Fruit fly (Drosophila melanogaster) whole organism: Measurements from ENCODE around the gene Pits.

ENCODE experiments used
- CG8478 ChIP-seq: fragments of >200 bp; optimal IDR thresholded peaks from 2 replicates; lab custom pipeline; 2018; ENCODE audit warnings: inconsistent platforms
- Dll ChIP-seq: fragments of >200 bp; optimal IDR thresholded peaks from 2 replicates; lab custom pipeline; 2017
- EcR ChIP-seq, 2 experiments: fragments of >200 bp; optimal IDR thresholded peaks; 2 replicates each; lab custom pipeline; 2017; ENCODE audit warnings: missing biosample characterization in 2 of 2, missing genetic modification characterization in 2 of 2, missing genetic modification reagents in 2 of 2
- pan ChIP-seq: fragments of >200 bp; optimal IDR thresholded peaks from 2 replicates; lab custom pipeline; 2017
- psq ChIP-seq: fragments of >200 bp; optimal IDR thresholded peaks from 2 replicates; lab custom pipeline; 2017
- usp ChIP-seq: fragments of >200 bp; optimal IDR thresholded peaks from 2 replicates; lab custom pipeline; 2017; ENCODE audit warnings: missing biosample characterization, missing genetic modification characterization, mixed read lengths

Gene Pits

DNA sequence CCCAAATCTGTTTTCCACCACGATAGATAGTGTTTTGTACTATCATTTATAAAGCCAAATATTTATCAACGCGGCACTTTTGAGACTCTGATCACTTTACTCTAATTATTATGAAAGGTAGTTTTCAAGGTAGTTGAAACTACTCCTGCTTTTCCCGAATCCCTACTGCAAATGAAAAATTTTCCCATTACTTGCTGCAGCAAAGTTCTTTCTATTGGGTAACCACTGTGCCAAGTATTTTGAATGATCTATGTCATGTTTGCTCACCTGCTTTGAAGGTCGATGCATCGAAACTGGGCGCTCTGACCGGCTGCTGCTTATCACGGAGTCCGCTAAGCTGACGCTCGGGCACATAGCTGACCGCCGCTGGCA lies 1.7 kb downstream of the Pits start:
- TF ChIP-seq pan (lab: Kevin White, UChicago), result no peak
- TF ChIP-seq usp (GFP tag; lab: Kevin White, UChicago), result no peak
- TF ChIP-seq EcR (GFP tag; optimal IDR thresholded peaks at IDR 0.05; lab: Kevin White, UChicago), result no peak
- no peak for TF ChIP-seq CG8478 (lab: Kevin White, UChicago)
- TF ChIP-seq Dll (lab: Kevin White, UChicago), result no peak
- TF ChIP-seq psq (lab: Kevin White, UChicago), result no peak

DNA sequence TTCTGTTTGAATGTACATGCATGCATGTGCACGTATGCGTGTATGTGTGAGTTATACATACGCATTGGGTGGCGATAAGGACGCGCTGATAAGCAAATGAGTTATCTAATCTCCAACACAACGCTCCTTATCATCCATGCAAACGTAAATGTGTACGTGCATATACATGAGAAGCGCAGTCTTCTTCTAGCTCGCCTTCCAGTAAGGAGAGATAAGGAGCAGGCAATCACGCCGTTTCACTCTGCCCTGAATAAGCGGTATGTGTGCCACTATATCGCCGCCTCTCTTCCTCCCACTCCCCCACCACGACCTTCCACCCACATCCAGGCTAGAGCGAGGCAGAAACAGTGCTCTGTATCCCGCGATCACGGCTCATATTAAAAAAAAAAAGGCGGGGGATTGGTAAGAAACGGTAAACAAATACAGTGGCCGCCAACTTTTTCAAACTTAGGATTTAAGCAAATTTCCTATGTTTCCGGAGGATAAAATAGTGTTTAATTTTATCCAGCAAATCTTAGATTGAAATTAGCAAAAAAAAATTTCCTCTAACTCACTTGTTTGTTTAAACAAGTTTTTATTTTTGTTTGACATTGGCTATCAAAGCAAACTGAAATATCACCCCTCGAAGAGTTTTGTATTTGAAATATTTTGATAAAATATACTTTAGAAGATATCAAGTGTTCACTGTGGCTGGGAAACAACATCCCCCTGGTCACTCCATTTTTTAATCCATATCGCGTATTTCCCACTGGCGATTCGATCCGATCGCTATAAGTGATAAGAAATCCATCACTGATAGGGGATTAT lies 2.3 kb downstream of the Pits start:
- no peak for TF ChIP-seq Dll (lab: Kevin White, UChicago)
- no peak for TF ChIP-seq psq (lab: Kevin White, UChicago)
- TF ChIP-seq usp (GFP tag; lab: Kevin White, UChicago), result no peak
- no peak for TF ChIP-seq CG8478 (lab: Kevin White, UChicago)
- no peak for TF ChIP-seq pan (lab: Kevin White, UChicago)
- TF ChIP-seq EcR (GFP tag; optimal IDR thresholded peaks at IDR 0.05; lab: Kevin White, UChicago), result no peak

DNA sequence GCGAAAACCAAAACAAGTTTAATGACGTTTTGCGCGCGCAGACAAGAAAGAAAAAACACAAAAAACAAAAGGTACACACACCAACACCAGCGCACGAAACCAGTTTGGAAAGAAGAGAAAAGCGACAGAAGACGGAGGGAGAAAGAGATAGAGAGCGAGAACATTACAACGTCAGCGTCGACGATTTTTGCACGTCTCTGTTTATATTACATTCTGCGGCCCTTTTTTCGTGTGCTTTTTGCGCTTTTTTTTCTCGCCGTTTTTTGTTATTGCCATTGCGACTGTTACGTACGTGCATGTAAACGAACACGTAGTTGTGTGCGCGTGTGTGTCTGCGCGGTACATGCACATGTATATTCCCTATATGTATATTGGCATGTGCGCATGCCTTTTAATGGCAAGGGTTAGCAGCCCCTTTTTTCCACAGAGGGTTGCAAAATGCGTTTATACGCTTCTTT lies 2.9 kb downstream of the Pits start:
- TF ChIP-seq EcR (GFP tag; optimal IDR thresholded peaks at IDR 0.05; lab: Kevin White, UChicago) (no peak), CG8478 (lab: Kevin White, UChicago) (no peak), psq (lab: Kevin White, UChicago) (no peak), Dll (lab: Kevin White, UChicago) (no peak), pan (lab: Kevin White, UChicago) (no peak), usp (GFP tag; lab: Kevin White, UChicago) (no peak)

DNA sequence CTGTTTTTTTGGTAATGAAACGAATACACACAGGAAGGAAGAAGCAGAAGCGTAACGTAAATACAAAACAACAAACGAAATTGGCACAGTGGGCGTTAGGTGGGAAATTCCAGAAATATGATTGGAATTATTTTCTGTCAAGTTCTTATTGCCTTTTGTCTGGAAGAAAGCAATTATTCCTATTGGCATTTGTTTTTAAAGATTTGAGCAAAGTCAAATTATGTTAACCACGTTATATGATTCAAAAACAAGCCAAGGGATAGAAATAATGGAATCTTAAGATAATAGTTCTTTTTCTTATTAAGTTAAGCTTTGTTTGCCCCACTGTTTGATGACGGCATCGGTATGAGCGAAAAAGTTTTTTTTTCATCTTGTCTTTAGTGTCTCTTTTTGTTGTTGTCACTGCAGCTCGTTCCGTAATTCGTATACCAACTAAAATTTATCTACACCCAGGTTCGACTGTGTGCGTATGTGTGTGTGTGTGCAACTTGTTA lies 3.4 kb downstream of the Pits start:
- TF ChIP-seq CG8478 (lab: Kevin White, UChicago) (no peak), pan (lab: Kevin White, UChicago) (no peak), Dll (lab: Kevin White, UChicago) (no peak), EcR (GFP tag; optimal IDR thresholded peaks at IDR 0.05; lab: Kevin White, UChicago) (no peak), psq (lab: Kevin White, UChicago) (no peak), usp (GFP tag; lab: Kevin White, UChicago) (no peak)

DNA sequence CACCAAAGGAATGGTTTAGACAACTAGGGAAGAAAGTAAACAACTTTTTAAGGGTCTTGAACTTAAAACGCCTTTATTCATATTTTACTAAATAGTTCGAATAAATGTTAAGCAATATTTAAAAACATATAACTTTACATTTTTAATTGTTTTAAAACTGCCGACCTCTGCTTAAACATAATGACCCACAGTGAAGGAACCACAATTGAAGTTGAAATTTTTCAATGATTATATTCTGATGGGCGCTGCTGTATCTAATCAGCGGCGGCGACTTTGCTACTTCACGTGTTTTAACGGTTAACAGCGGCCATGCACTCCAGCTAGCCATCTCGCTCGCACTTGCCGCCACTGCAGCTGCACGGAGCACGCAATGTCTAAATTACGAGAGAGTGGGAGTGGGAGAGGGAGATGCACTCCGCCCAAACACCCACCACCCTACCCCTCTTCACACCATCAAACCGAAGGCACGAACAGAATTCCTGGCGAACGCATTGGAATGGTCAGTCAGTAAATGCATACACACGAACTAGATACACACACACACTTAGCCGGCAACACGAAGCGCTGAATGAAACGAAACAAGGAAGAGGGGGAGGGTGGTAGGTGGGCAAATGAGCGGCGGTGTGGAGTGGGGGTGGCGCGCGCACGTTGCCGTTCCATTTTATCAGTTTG lies 4.2 kb downstream of the Pits start:
- TF ChIP-seq CG8478 (lab: Kevin White, UChicago) (no peak), Dll (lab: Kevin White, UChicago) (peak; percentile 39), pan (lab: Kevin White, UChicago) (peak; percentile 9)

DNA sequence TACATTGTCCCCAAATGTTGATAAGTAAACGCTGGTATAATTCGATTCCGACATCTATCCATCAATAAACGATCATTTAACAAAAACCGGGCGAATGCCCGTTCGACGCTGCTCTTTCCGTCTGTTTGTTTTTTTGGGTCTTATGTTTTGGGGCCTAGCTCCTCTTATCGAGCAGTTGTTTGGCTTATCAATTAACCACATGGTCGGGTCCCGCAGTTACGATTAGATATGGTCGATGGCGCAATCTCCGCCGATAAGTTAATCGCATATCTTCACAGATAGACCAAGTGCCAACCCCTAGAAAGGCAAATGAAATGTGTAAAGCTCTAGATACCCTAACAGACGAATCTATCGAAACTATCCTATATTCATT lies 4.7 kb downstream of the Pits start:
- TF ChIP-seq Dll (lab: Kevin White, UChicago) (no peak), CG8478 (lab: Kevin White, UChicago) (no peak), usp (GFP tag; lab: Kevin White, UChicago) (no peak), psq (lab: Kevin White, UChicago) (no peak), pan (lab: Kevin White, UChicago) (no peak)

DNA sequence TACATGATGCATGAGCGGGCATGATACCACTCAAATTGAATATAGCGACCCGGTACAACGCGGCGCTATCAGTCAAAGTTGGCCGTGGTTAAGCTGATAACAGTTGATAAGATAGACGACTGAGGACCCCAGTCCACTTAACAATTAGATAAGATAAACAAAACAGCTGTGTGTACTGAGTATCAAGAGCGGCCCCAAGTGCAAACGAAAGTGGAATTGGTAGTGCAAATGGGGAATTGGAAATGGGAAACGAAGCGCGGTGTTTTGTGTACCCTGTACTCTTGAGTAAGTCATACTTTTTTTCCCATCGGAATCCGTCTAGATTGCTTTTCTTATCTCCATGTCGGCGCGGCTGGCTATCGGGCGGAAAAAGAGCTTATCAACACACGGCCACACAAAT lies 5.3 kb downstream of the Pits start:
- TF ChIP-seq usp (GFP tag; lab: Kevin White, UChicago) (no peak), pan (lab: Kevin White, UChicago) (no peak), EcR (GFP tag; optimal IDR thresholded peaks at IDR 0.05; lab: Kevin White, UChicago) (peak in 1 of 2 experiments; percentile 24), Dll (lab: Kevin White, UChicago) (no peak), psq (lab: Kevin White, UChicago) (no peak)

DNA sequence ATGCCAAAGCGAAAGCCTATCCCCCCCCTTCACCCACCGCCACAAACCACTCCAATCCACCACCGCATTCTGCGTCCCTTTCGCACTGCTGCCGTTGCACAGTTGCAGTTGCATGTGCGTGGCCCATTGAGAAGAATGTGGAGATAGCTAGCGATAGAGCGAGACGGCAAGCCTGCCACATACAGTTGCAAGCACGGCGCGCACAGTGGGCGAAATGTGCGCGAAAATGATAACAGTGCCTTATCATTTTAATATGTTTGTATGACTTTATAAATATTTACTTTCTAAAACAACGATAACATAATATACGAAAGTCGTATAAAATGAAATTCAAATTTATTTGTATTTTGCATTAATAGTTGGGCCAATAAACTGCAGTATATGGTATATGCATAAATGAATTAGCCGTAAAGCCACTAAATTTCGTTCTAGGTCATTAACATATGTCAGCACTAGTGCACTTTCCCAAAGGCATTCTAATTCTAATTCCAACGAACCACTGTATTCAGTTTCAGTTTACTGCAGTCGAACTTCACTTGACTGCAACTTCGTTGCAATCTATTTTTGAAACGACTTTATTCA lies 7.1 kb downstream of the Pits start:
- TF ChIP-seq EcR (GFP tag; optimal IDR thresholded peaks at IDR 0.05; lab: Kevin White, UChicago), result no peak
- TF ChIP-seq usp (GFP tag; lab: Kevin White, UChicago), result no peak
- no peak for TF ChIP-seq CG8478 (lab: Kevin White, UChicago)
- TF ChIP-seq pan (lab: Kevin White, UChicago), result no peak
- TF ChIP-seq psq (lab: Kevin White, UChicago), result no peak
- TF ChIP-seq Dll (lab: Kevin White, UChicago), result no peak

DNA sequence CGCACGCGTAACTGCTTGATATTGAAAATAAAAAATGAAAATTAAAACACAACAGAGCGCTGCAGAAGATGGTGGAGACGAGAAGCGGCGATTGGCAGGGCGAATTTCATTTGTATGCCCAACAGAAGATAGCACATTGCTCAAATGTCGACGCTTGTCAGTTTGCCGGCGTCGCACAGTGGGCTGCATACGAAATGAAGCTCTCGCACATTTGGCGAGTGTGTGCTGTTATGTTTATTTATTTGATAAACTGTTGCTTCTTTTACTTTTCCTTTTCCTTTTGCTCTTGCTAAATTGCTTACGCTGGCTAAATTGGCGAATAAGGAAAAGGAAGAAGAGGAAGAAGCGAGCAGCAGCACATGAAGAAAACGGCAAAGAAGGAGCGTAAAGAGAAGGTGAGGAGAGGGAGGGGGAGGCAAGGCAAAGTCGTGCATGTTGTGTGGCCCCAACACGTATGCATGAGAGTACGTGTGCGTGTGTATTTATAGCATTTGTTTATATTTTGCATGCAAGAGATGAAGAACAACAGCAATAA lies 7.6 kb downstream of the Pits start:
- TF ChIP-seq psq (lab: Kevin White, UChicago) (no peak), CG8478 (lab: Kevin White, UChicago) (no peak), pan (lab: Kevin White, UChicago) (no peak), Dll (lab: Kevin White, UChicago) (no peak), usp (GFP tag; lab: Kevin White, UChicago) (no peak), EcR (GFP tag; optimal IDR thresholded peaks at IDR 0.05; lab: Kevin White, UChicago) (no peak)

DNA sequence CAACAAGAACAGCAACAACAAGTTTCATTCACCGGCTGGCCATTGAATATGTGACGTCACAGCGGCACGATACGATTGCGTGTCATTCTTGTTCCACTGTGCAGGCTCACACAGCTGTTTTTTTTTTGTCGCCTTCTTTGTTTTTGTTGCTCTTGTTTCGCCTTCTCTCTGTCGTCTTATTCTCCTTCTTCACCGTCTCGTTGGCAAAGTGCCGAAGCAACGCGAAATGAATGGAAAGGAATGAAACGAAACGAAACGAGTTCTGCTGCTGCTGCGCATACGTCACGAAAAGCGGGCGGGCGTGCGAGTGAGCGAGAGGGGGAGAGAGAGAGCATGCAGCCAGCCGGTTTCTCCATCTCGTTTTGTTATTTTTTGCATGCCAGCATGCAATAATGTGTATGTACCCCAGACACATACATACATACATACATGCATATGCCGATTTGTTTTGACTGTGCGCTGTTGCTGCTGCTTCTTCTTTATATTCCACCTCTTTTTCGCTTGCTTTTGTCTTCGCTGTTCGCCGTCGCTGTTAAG lies 8.3 kb downstream of the Pits start:
- TF ChIP-seq pan (lab: Kevin White, UChicago) (no peak), psq (lab: Kevin White, UChicago) (no peak), EcR (GFP tag; optimal IDR thresholded peaks at IDR 0.05; lab: Kevin White, UChicago) (no peak), Dll (lab: Kevin White, UChicago) (no peak), CG8478 (lab: Kevin White, UChicago) (no peak), usp (GFP tag; lab: Kevin White, UChicago) (no peak)
